Worm (Caenorhabditis elegans): ENCODE data around the gene amt-3.

The amt-3 gene

DNA sequence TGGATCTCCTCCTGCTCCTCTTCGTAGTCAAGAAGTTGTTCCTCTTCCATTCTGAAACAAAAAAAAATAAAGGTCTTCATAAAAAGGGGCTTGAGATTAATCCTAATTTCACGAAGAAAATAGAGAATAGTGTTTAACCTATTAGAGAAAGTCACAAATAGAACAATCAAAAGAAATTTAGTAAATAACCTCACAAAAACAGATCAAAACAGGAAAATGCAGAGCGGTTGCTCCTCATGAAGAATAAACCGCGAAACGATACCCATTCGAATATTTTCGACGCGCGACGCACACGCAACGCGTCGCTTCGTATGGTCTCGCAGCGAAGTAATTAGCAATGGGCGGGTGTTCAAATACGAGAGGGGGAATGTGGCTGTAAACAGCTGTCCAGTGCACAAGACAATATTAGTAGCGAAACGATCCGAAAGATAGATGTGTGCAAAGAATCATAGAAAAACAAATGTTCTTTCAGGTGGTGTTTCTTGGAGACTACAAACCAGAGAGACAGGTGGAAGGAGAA, 40.1 kb downstream of the amt-3 start, which contains the start of gene hel-1 (continued):
- no peak for TF ChIP-seq let-607 (tag; optimal IDR thresholded peaks at IDR 0.05)
- TF ChIP-seq madf-8 (GFP tag; conservative IDR thresholded peaks at IDR 0.05) = peak; percentile 68
- TF ChIP-seq ceh-91 (GFP tag; IDR thresholded peaks at IDR 0.05) = peak; percentile 63
- TF ChIP-seq nfyb-1 (GFP tag; IDR thresholded peaks at IDR 0.05) = peak; percentile 49; the same call in 1 of the 2 replicates
- no peak for TF ChIP-seq ztf-22 (GFP tag; optimal IDR thresholded peaks at IDR 0.05)
- no peak for TF ChIP-seq fkh-3 (tag; optimal IDR thresholded peaks at IDR 0.05)
- 0 out of 2 replicates have a peak, but pooled peaks have one; percentile 16 for TF ChIP-seq Y67H2A.10 (GFP tag; conservative IDR thresholded peaks at IDR 0.05)

DNA sequence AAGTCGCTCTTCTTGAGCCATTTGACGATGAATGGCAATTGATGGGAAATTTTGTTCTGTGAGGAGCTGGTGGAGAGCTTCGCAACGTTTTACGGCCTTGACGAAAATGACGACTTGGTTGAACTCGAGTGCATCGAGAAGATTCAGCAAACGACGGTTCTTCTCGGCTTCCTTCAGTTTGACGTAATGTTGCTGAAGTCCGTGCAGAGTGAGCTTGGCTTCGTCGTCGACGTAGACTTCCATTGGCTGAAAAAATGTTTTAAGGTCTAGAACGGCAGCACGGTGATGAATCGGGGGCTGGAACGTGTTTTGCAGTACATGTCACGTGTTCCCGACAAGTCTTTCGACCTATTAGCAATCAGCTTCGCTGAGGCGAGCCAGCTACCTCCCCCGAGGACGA, 41.5 kb downstream of the amt-3 start:
- no peak for TF ChIP-seq let-607 (tag; optimal IDR thresholded peaks at IDR 0.05)
- no peak for TF ChIP-seq ama-1 (optimal IDR thresholded peaks at IDR 0.05)
- TF ChIP-seq ama-1 (GFP tag; optimal IDR thresholded peaks at IDR 0.05) = peak in 1 of 2 experiments; percentile 28

DNA sequence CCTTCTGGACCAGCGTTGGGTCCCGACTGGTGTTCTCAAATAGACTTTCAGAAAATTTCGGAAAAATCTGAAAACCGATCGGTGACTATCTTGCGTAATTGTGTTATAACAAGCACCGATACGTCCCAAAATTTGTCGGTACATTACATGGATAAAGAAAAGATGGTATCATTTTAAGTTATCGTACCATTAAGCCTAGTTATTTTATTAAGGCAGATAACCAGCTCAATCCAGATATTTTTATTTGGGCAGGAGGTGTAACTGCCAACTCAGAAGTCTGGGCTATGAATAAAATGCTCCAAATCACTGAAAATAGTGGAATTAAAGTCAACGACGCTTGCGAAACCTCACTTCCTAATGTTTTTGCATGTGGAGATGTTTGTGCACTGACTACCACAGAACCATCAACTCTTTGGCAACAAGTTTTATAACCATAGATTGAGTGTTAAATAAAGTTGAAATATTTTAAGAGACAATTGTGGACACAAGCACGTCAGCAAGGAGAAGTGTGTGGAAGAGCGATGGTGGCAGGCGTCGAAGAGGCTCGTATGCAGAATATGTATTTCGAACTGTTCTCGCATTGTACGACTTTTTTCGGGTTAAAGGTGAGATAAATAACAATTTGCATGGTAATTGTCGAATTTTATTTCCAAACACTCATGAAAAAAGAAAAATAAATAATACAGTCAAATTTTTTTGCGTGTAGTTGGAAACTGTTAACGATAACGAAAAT, 42.6 kb downstream of the amt-3 start:
- no peak for TF ChIP-seq aptf-3 (GFP tag; IDR thresholded peaks at IDR 0.05)
- TF ChIP-seq F23B12.7 (tag; optimal IDR thresholded peaks at IDR 0.05; ENCODE audit: insufficient read depth) = no peak
- TF ChIP-seq let-607 (tag; optimal IDR thresholded peaks at IDR 0.05) = no peak
- no peak for TF ChIP-seq F10E7.11 (tag; optimal IDR thresholded peaks at IDR 0.05)
- peak; percentile 51 for TF ChIP-seq tlf-1 (GFP tag; optimal IDR thresholded peaks at IDR 0.05)
- TF ChIP-seq attf-5 (GFP tag; optimal IDR thresholded peaks at IDR 0.05) = peak; percentile 2
- TF ChIP-seq B0035.1 (tag; optimal IDR thresholded peaks at IDR 0.05) = no peak
- TF ChIP-seq ccch-3 (GFP tag; optimal IDR thresholded peaks at IDR 0.05) = no peak
- no peak for TF ChIP-seq hlh-26 (GFP tag; conservative IDR thresholded peaks at IDR 0.05)
- 0 out of 2 replicates have a peak, but pooled peaks have one; percentile 30 for TF ChIP-seq lin-26 (GFP tag; IDR thresholded peaks at IDR 0.05)
- TF ChIP-seq akir-1 (GFP tag; optimal IDR thresholded peaks at IDR 0.05) = no peak
- TF ChIP-seq madf-6 (GFP tag; IDR thresholded peaks at IDR 0.05) = peak; percentile 49; the same call in 1 of the 2 replicates
- peak; percentile 38 for TF ChIP-seq unc-130 (GFP tag; optimal IDR thresholded peaks at IDR 0.05)
- TF ChIP-seq madf-3 (GFP tag; IDR thresholded peaks at IDR 0.05) = peak; percentile 85
- 0 out of 2 replicates have a peak, but pooled peaks have one; percentile 56 for TF ChIP-seq nfyb-1 (GFP tag; IDR thresholded peaks at IDR 0.05)
- TF ChIP-seq C17E4.6 (GFP tag; IDR thresholded peaks at IDR 0.05) = 0 out of 2 replicates have a peak, but pooled peaks have one; percentile 5
- 0 out of 2 replicates have a peak, but pooled peaks have one; percentile 50 for TF ChIP-seq Y53G8AR.9 (GFP tag; conservative IDR thresholded peaks at IDR 0.05)
- no peak for TF ChIP-seq pbrm-1 (GFP tag; IDR thresholded peaks at IDR 0.05)
- peak; percentile 10 for TF ChIP-seq hmg-1.2 (GFP tag; IDR thresholded peaks at IDR 0.05)
- TF ChIP-seq ets-4 (GFP tag; optimal IDR thresholded peaks at IDR 0.05) = no peak
- TF ChIP-seq B0261.1 (tag; optimal IDR thresholded peaks at IDR 0.05) = no peak
- TF ChIP-seq lin-54 (GFP tag; optimal IDR thresholded peaks at IDR 0.05) = no peak
- peak; percentile 14 for TF ChIP-seq athp-1 (tag; optimal IDR thresholded peaks at IDR 0.05)
- TF ChIP-seq rec-8 (tag; optimal IDR thresholded peaks at IDR 0.05) = peak in 1 of 2 experiments; percentile 17
- no peak for TF ChIP-seq K12H6.12 (tag; optimal IDR thresholded peaks at IDR 0.05)
- TF ChIP-seq ceh-58 (GFP tag; IDR thresholded peaks at IDR 0.05) = 0 out of 2 replicates have a peak, but pooled peaks have one; percentile 48
- 0 out of 2 replicates have a peak, but pooled peaks have one; percentile 34 for TF ChIP-seq ztf-25 (GFP tag; IDR thresholded peaks at IDR 0.05)
- TF ChIP-seq hrde-1 (tag; optimal IDR thresholded peaks at IDR 0.05; ENCODE audit: borderline replicate concordance) = peak; percentile 73
- no peak for TF ChIP-seq dpl-1 (GFP tag; optimal IDR thresholded peaks at IDR 0.05)
- no peak for TF ChIP-seq sdz-38 (tag; optimal IDR thresholded peaks at IDR 0.05)
- TF ChIP-seq B0336.3 (GFP tag; IDR thresholded peaks at IDR 0.05) = peak; percentile 43; the same call in 1 of the 2 replicates
- TF ChIP-seq ama-1 (optimal IDR thresholded peaks at IDR 0.05) = no peak
- TF ChIP-seq ama-1 (GFP tag; optimal IDR thresholded peaks at IDR 0.05) = peak in 1 of 2 experiments; percentile 43
- peak; percentile 5 for TF ChIP-seq snpc-4 (GFP tag; optimal IDR thresholded peaks at IDR 0.05)
- TF ChIP-seq snpc-4 (tag; optimal IDR thresholded peaks at IDR 0.05) = peak in 1 of 4 experiments; percentile 17
- TF ChIP-seq repo-1 (tag; optimal IDR thresholded peaks at IDR 0.05) = peak; percentile 34
- TF ChIP-seq nhr-90 (tag; optimal IDR thresholded peaks at IDR 0.05) = no peak
